Worm (Caenorhabditis elegans) whole organism, L4 larva: ENCODE measurements around the gene F27E5.3.
A peak's percentile ranks its signal among the peaks of the same experiment; 100 is the strongest.

ENCODE experiments used
- ceh-20 ChIP-seq: fragments of 200-800 bp; sonication (Bioruptor generic); IDR thresholded peaks from 2 replicates; pipeline ENCODE4 v1.3.6; 2022; ENCODE audit warnings: missing genetic modification reagents, missing genetic modification characterization, missing compliant biosample characterization
- dpl-1 ChIP-seq: fragments of 150-350 bp; optimal IDR thresholded peaks from 2 replicates; lab custom pipeline; 2014; ENCODE audit warnings: missing biosample characterization, missing genetic modification reagents, missing genetic modification characterization
- unc-130 ChIP-seq: sonication (generic microtip); optimal IDR thresholded peaks from 2 replicates; lab custom pipeline; 2016; ENCODE audit warnings: missing genetic modification reagents, missing genetic modification characterization, missing compliant biosample characterization
- unc-39 ChIP-seq: sonication (generic microtip); optimal IDR thresholded peaks from 2 replicates; lab custom pipeline; 2017; ENCODE audit warnings: missing biosample characterization, missing genetic modification characterization

- TF ChIP-seq unc-130 (GFP tag; lab: Kevin White, UChicago) (peak; percentile 20), dpl-1 (GFP tag; lab: Kevin White, UChicago) (peak; percentile 47), ceh-20 (GFP tag; lab: Robert Waterston, UW) (0 out of 2 replicates have a peak, but pooled peaks have one; percentile 24), unc-39 (tag; lab: Kevin White, UChicago) (no peak)
These were observed 30.3 kb upstream of the F27E5.3 start, which contains the start of gene F33H1.4 for ce11 chrII:10174338-10174737.
